Fruit fly (Drosophila melanogaster): ENCODE data around the gene CG4278.

- no peak for TF ChIP-seq usp (GFP tag; optimal IDR thresholded peaks at IDR 0.05)
- TF ChIP-seq pan (optimal IDR thresholded peaks at IDR 0.05), result no peak
- TF ChIP-seq psq (optimal IDR thresholded peaks at IDR 0.05), result no peak
These were observed 2.2 kb downstream of the CG4278 start, which contains the start of gene mRpL4 for dm6 chr2L:16329102-16329520.
